Worm (Caenorhabditis elegans): ENCODE data around the gene F32A5.8.

- no peak for TF ChIP-seq lin-39 (tag; optimal IDR thresholded peaks at IDR 0.05)
- no peak for TF ChIP-seq snpc-4 (tag; optimal IDR thresholded peaks at IDR 0.05)
Observed at ce11 chrII:7236937-7237336, 19.0 kb upstream of the F32A5.8 start.
